Worm (Caenorhabditis elegans) whole organism, L2 larva: ENCODE results near the gene spp-9.

Experiments used
- C34F6.9 ChIP-seq: fragments of 150-350 bp; optimal IDR thresholded peaks from 2 replicates; lab custom pipeline; 2014; ENCODE audit warnings: missing biosample characterization, missing genetic modification characterization
- F13H6.1 ChIP-seq: sonication (generic microtip); optimal IDR thresholded peaks from 2 replicates; lab custom pipeline; 2016; ENCODE audit warnings: missing genetic modification characterization, missing compliant biosample characterization
- R02D3.7 ChIP-seq: fragments of 150-350 bp; optimal IDR thresholded peaks from 2 replicates; lab custom pipeline; 2014; ENCODE audit warnings: missing biosample characterization, missing genetic modification characterization
- Y55F3AM.14 ChIP-seq: fragments of 200-800 bp; sonication (Bioruptor generic); optimal IDR thresholded peaks from 2 replicates; lab custom pipeline; 2018; ENCODE audit warnings: mild to moderate bottlenecking, missing genetic modification characterization, missing compliant biosample characterization
- ZK546.5 ChIP-seq: sonication (generic microtip); optimal IDR thresholded peaks from 2 replicates; lab custom pipeline; 2017; ENCODE audit warnings: missing biosample characterization, missing genetic modification characterization
- alr-1 ChIP-seq: fragments of 150-350 bp; optimal IDR thresholded peaks from 2 replicates; lab custom pipeline; 2014; ENCODE audit warnings: missing biosample characterization, missing genetic modification characterization
- blmp-1 ChIP-seq: sonication (generic microtip); optimal IDR thresholded peaks from 2 replicates; lab custom pipeline; 2017; ENCODE audit warnings: missing genetic modification characterization, mild to moderate bottlenecking, missing compliant biosample characterization, antibody characterized with exemption, moderate library complexity; ENCODE audit not compliant: insufficient read depth
- ceh-16 ChIP-seq: fragments of 150-350 bp; optimal IDR thresholded peaks from 2 replicates; lab custom pipeline; 2014; ENCODE audit warnings: missing biosample characterization, missing genetic modification characterization
- ceh-82 ChIP-seq: fragments of 150-350 bp; optimal IDR thresholded peaks from 2 replicates; lab custom pipeline; 2014; ENCODE audit warnings: missing biosample characterization, missing genetic modification characterization
- crh-2 ChIP-seq: sonication (generic microtip); optimal IDR thresholded peaks from 2 replicates; lab custom pipeline; 2017; ENCODE audit warnings: missing biosample characterization, missing genetic modification characterization
- dmd-4 ChIP-seq: sonication (generic microtip); optimal IDR thresholded peaks from 2 replicates; lab custom pipeline; 2017; ENCODE audit warnings: missing biosample characterization, missing genetic modification characterization
- egl-27 ChIP-seq: sonication (generic microtip); optimal IDR thresholded peaks from 3 replicates; lab custom pipeline; 2017; ENCODE audit warnings: missing biosample characterization, missing genetic modification reagents, missing genetic modification characterization
- elt-1 ChIP-seq: fragments of 150-350 bp; optimal IDR thresholded peaks from 2 replicates; lab custom pipeline; 2014; ENCODE audit warnings: missing biosample characterization, missing genetic modification characterization
- elt-3 ChIP-seq: sonication (generic microtip); optimal IDR thresholded peaks from 2 replicates; lab custom pipeline; 2017; ENCODE audit warnings: missing biosample characterization, missing genetic modification characterization
- fos-1 ChIP-seq: fragments of 150-350 bp; optimal IDR thresholded peaks from 2 replicates; lab custom pipeline; 2014; ENCODE audit warnings: missing biosample characterization, missing genetic modification characterization
- gmeb-1 ChIP-seq: fragments of 150-350 bp; optimal IDR thresholded peaks from 2 replicates; lab custom pipeline; 2014; ENCODE audit warnings: missing biosample characterization, missing genetic modification characterization
- lin-11 ChIP-seq: fragments of 150-350 bp; sonication (generic microtip); optimal IDR thresholded peaks from 2 replicates; lab custom pipeline; 2014; ENCODE audit warnings: missing biosample characterization, missing genetic modification characterization, inconsistent platforms, mixed read lengths
- lin-39 ChIP-seq: fragments of 150-350 bp; optimal IDR thresholded peaks from 2 replicates; lab custom pipeline; 2014; ENCODE audit warnings: missing biosample characterization, missing genetic modification reagents, missing genetic modification characterization
- lsy-2 ChIP-seq, 2 experiments: fragments of 150-350 bp in 1 of 2; sonication (generic microtip) in 1 of 2; optimal IDR thresholded peaks; 2 replicates each; lab custom pipeline; 2014 to 2017; ENCODE audit warnings: missing biosample characterization in 2 of 2, missing genetic modification characterization in 2 of 2
- mbf-1 ChIP-seq: sonication (generic microtip); optimal IDR thresholded peaks from 2 replicates; lab custom pipeline; 2017; ENCODE audit warnings: missing biosample characterization, missing genetic modification characterization
- mdl-1 ChIP-seq, 2 experiments: fragments of 150-350 bp in 1 of 2; sonication (generic microtip) in 1 of 2; optimal IDR thresholded peaks; 2 replicates each; lab custom pipeline; 2017; ENCODE audit warnings: missing biosample characterization in 2 of 2, missing genetic modification characterization in 2 of 2
- nhr-11 ChIP-seq: fragments of 150-350 bp; optimal IDR thresholded peaks from 2 replicates; lab custom pipeline; 2014; ENCODE audit warnings: missing biosample characterization, missing genetic modification characterization
- nhr-12 ChIP-seq: fragments of 150-350 bp; optimal IDR thresholded peaks from 2 replicates; lab custom pipeline; 2014; ENCODE audit warnings: missing biosample characterization, missing genetic modification characterization
- nhr-129 ChIP-seq: fragments of 150-350 bp; optimal IDR thresholded peaks from 2 replicates; lab custom pipeline; 2014; ENCODE audit warnings: missing biosample characterization, missing genetic modification characterization
- nhr-23 ChIP-seq: fragments of 150-350 bp; optimal IDR thresholded peaks from 2 replicates; lab custom pipeline; 2014; ENCODE audit warnings: missing biosample characterization, missing genetic modification reagents, missing genetic modification characterization
- nhr-237 ChIP-seq: fragments of 150-350 bp; optimal IDR thresholded peaks from 2 replicates; lab custom pipeline; 2014; ENCODE audit warnings: missing biosample characterization, missing genetic modification characterization
- nhr-25 ChIP-seq: fragments of 150-350 bp; sonication (generic microtip); optimal IDR thresholded peaks from 3 replicates; lab custom pipeline; 2014; ENCODE audit warnings: missing biosample characterization, missing genetic modification characterization
- nhr-77 ChIP-seq: fragments of 150-350 bp; optimal IDR thresholded peaks from 2 replicates; lab custom pipeline; 2014; ENCODE audit warnings: missing biosample characterization, missing genetic modification characterization
- sem-4 ChIP-seq: fragments of 150-350 bp; optimal IDR thresholded peaks from 2 replicates; lab custom pipeline; 2014; ENCODE audit warnings: missing biosample characterization, missing genetic modification reagents, missing genetic modification characterization
- skn-1 ChIP-seq: sonication (generic microtip); optimal IDR thresholded peaks from 2 replicates; lab custom pipeline; 2017; ENCODE audit warnings: missing biosample characterization, missing genetic modification characterization
- sma-9 ChIP-seq, 2 experiments: fragments of 150-350 bp in 1 of 2; sonication (generic microtip) in 1 of 2; optimal IDR thresholded peaks; 2 replicates each; lab custom pipeline; 2014 to 2016; ENCODE audit warnings: missing genetic modification characterization in 2 of 2, mild to moderate bottlenecking in 1 of 2, missing biosample characterization in 1 of 2, missing compliant biosample characterization in 1 of 2, missing genetic modification reagents in 1 of 2, moderate library complexity in 1 of 2
- snpc-4 ChIP-seq: fragments of 150-350 bp; optimal IDR thresholded peaks from 2 replicates; lab custom pipeline; 2014; ENCODE audit warnings: missing biosample characterization, missing genetic modification characterization
- unc-39 ChIP-seq: fragments of 150-350 bp; optimal IDR thresholded peaks from 2 replicates; lab custom pipeline; 2014; ENCODE audit warnings: missing biosample characterization, missing genetic modification characterization
- unc-55 ChIP-seq: fragments of 150-350 bp; sonication (generic microtip); optimal IDR thresholded peaks from 3 replicates; lab custom pipeline; 2014; ENCODE audit warnings: missing biosample characterization, missing genetic modification reagents, missing genetic modification characterization
- unc-62 ChIP-seq: fragments of 150-350 bp; optimal IDR thresholded peaks from 2 replicates; lab custom pipeline; 2014; ENCODE audit warnings: missing biosample characterization, missing genetic modification reagents, missing genetic modification characterization
- zag-1 ChIP-seq: fragments of 150-350 bp; optimal IDR thresholded peaks from 2 replicates; lab custom pipeline; 2014; ENCODE audit warnings: missing biosample characterization, missing genetic modification characterization
- ztf-1 ChIP-seq: fragments of 200-800 bp; sonication (Bioruptor generic); conservative IDR thresholded peaks from 2 replicates; pipeline ENCODE4 v1.3.6; 2022; ENCODE audit warnings: missing genetic modification characterization, missing compliant biosample characterization
- ztf-11 ChIP-seq: sonication (generic microtip); optimal IDR thresholded peaks from 2 replicates; lab custom pipeline; 2017; ENCODE audit warnings: missing biosample characterization, missing genetic modification characterization
- ztf-4 ChIP-seq: fragments of 150-350 bp; optimal IDR thresholded peaks from 2 replicates; lab custom pipeline; 2014; ENCODE audit warnings: missing biosample characterization, missing genetic modification characterization

spp-9 gene

DNA sequence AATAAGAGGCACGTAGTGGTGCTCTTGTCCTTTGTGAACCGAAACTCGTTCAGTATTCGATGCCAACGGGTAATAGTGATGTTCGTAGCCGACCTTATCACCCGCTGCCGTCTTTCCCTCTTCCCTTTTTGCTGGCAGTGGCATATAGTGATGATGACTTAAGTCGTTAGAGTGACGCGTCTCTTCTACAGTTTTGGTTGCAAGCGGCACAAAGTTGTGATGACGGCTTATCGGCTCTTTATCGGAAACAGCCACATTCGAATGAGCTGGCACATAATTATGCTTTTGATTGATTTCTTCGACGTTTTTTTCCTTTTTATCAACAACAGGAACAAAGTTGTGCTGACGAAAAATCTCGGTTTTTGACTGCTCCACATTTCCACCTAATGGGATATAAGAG lies 27.8 kb downstream of the spp-9 start:
- TF ChIP-seq ceh-82 (tag; lab: Kevin White, UChicago) (no peak), sem-4 (tag; lab: Kevin White, UChicago) (no peak), fos-1 (peak; percentile 97), F13H6.1 (tag; lab: Kevin White, UChicago) (peak; percentile 27), gmeb-1 (peak; percentile 12), crh-2 (tag; lab: Kevin White, UChicago) (peak; percentile 82), skn-1 (tag; lab: Kevin White, UChicago) (peak; percentile 59), lin-39 (tag; lab: Kevin White, UChicago) (no peak), snpc-4 (tag; lab: Kevin White, UChicago) (no peak), sma-9 (GFP tag; optimal IDR thresholded peaks at IDR 0.05; lab: Kevin White, UChicago) (peak; percentile 65), sma-9 (tag; optimal IDR thresholded peaks at IDR 0.05; lab: Kevin White, UChicago) (no peak)
- TF ChIP-seq, all 48 proteins: peak for 6

DNA sequence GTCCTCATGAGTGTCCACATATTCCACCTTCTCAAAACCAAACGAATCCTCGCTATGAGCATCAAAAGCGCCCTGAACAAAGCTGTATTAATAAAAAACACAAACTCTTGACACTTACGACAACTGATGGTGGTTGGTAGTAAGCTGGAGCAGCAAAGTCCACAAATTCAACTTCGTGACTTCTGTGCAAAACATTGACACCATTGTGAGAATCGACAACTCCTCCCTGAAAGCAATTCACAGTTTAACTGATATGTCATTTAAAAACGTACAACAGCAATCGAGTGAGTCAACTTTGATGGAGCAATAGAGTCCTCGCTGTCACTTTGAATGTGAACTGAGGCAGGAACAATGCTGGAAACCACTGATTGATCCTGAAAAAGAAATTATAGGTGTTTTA lies 29.8 kb downstream of the spp-9 start:
- no peak for TF ChIP-seq dmd-4 (tag; lab: Kevin White, UChicago)
- TF ChIP-seq nhr-237 (tag; lab: Kevin White, UChicago) = no peak
- TF ChIP-seq zag-1 (tag; lab: Kevin White, UChicago) = no peak
- TF ChIP-seq alr-1 (tag; lab: Kevin White, UChicago) = no peak
- no peak for TF ChIP-seq nhr-77 (tag; lab: Kevin White, UChicago)
- no peak for TF ChIP-seq nhr-129 (tag; lab: Kevin White, UChicago)
- no peak for TF ChIP-seq fos-1
- no peak for TF ChIP-seq unc-55 (GFP tag; lab: Kevin White, UChicago)
- TF ChIP-seq blmp-1 (tag; lab: Kevin White, UChicago) = no peak
- TF ChIP-seq elt-3 (tag; lab: Kevin White, UChicago) = no peak
- no peak for TF ChIP-seq egl-27 (tag; lab: Kevin White, UChicago)
- no peak for TF ChIP-seq unc-39 (tag; lab: Kevin White, UChicago)
- no peak for TF ChIP-seq crh-2 (tag; lab: Kevin White, UChicago)
- TF ChIP-seq F13H6.1 (tag; lab: Kevin White, UChicago) = no peak
- no peak for TF ChIP-seq ztf-1 (GFP tag; lab: Robert Waterston, UW)
- TF ChIP-seq unc-62 (GFP tag; lab: Kevin White, UChicago) = no peak
- no peak for TF ChIP-seq elt-1
- TF ChIP-seq gmeb-1 = no peak
- TF ChIP-seq lin-11 = no peak

DNA sequence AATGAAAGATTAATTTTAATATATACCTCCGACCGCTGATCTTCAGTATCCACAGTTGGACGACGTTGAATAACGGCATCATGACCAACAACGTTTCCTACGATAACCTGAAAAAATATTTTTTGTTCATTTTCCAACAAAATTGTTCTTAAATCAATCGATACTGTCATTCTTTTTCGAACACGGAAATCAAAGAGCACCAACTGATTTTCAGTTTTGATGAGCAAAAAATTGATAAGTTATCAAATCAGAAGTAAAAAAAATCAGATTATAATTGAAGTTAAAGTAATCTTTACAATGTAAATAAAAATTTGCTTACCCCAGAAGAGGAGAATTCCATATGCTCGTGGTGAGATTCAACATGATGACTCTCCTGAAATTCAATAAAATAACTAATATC lies 30.8 kb downstream of the spp-9 start:
- TF ChIP-seq ceh-82 (tag; lab: Kevin White, UChicago) = no peak
- TF ChIP-seq alr-1 (tag; lab: Kevin White, UChicago) = no peak
- peak; percentile 15 for TF ChIP-seq fos-1
- no peak for TF ChIP-seq lsy-2 (tag; optimal IDR thresholded peaks at IDR 0.05; lab: Kevin White, UChicago)
- TF ChIP-seq sem-4 (tag; lab: Kevin White, UChicago) = no peak
- no peak for TF ChIP-seq nhr-237 (tag; lab: Kevin White, UChicago)
- TF ChIP-seq, all 48 proteins: peak for 1

- TF ChIP-seq nhr-129 (tag; lab: Kevin White, UChicago) (no peak), sma-9 (GFP tag; optimal IDR thresholded peaks at IDR 0.05; lab: Kevin White, UChicago) (peak; percentile 60), sma-9 (tag; optimal IDR thresholded peaks at IDR 0.05; lab: Kevin White, UChicago) (no peak), F13H6.1 (tag; lab: Kevin White, UChicago) (peak; percentile 44), blmp-1 (tag; lab: Kevin White, UChicago) (no peak), crh-2 (tag; lab: Kevin White, UChicago) (peak; percentile 82), gmeb-1 (peak; percentile 43), C34F6.9 (no peak), fos-1 (peak; percentile 94)
Observed at ce11 chrX:11519016-11519509, 31.5 kb downstream of the spp-9 start, which contains the start of gene hpo-34. hpo-34 (minus strand) TSS chrX:11519066.

DNA sequence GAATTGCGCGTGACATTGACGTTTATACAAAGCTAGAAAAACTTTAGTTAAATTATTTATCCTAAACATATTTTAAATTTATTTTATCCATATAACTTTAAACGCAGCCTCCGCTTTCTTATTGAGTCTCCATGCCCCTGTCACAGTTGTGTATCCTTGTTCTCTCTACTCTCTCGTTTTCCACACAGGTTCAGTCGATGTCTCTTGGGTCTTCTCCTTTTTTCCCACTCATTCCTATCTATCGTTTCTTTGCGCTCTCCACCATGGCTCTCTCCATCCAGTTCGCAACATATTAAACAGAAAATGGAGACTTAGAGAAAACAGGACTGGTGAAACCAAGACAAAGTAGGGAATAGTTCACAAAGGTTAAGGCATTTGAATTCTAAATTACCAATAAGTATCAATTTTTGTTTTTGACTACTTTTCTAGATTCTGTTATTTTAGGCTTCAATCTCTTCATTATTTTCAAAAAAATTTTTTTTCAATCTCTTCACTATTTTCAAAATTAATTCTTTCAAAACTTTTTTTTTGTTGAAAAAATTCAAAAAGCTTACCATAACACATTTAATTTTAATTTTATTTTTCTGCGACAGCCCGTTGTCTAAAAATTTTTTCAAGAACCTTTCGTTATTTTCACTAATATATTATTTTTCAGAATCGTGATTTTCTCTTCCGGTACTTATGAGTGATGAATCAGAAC lies 34.6 kb downstream of the spp-9 start, which contains the start of gene sdc-2:
Gene sdc-2 (plus strand): TSS at position 650 of the 700 bp plus-strand sequence.
- peak; percentile 39 for TF ChIP-seq skn-1 (tag; lab: Kevin White, UChicago)
- no peak for TF ChIP-seq nhr-23 (tag; lab: Kevin White, UChicago)
- TF ChIP-seq R02D3.7 (tag; lab: Kevin White, UChicago) = no peak
- TF ChIP-seq nhr-11 = no peak
- no peak for TF ChIP-seq mdl-1 (tag; optimal IDR thresholded peaks at IDR 0.05; lab: Kevin White, UChicago)
- no peak for TF ChIP-seq nhr-12
- TF ChIP-seq ZK546.5 = no peak
- peak; percentile 75 for TF ChIP-seq gmeb-1
- TF ChIP-seq sma-9 (GFP tag; optimal IDR thresholded peaks at IDR 0.05; lab: Kevin White, UChicago) = peak; percentile 71
- no peak for TF ChIP-seq sma-9 (tag; optimal IDR thresholded peaks at IDR 0.05; lab: Kevin White, UChicago)
- TF ChIP-seq unc-62 (GFP tag; lab: Kevin White, UChicago) = no peak
- no peak for TF ChIP-seq lin-39 (tag; lab: Kevin White, UChicago)
- no peak for TF ChIP-seq nhr-237 (tag; lab: Kevin White, UChicago)
- no peak for TF ChIP-seq ztf-4 (tag; lab: Kevin White, UChicago)
- TF ChIP-seq ceh-16 (tag; lab: Kevin White, UChicago) = no peak
- TF ChIP-seq zag-1 (tag; lab: Kevin White, UChicago) = peak; percentile 26
- TF ChIP-seq snpc-4 (tag; lab: Kevin White, UChicago) = no peak
- TF ChIP-seq Y55F3AM.14 = no peak
- TF ChIP-seq C34F6.9 = no peak
- no peak for TF ChIP-seq elt-1
- peak; percentile 76 for TF ChIP-seq egl-27 (tag; lab: Kevin White, UChicago)
- TF ChIP-seq nhr-25 = no peak
- no peak for TF ChIP-seq sem-4 (tag; lab: Kevin White, UChicago)
- TF ChIP-seq dmd-4 (tag; lab: Kevin White, UChicago) = no peak
- no peak for TF ChIP-seq ztf-11 (tag; lab: Kevin White, UChicago)
- no peak for TF ChIP-seq mbf-1 (tag; lab: Kevin White, UChicago)
